Fruit fly (Drosophila melanogaster) whole organism, embryonic: Measurements from ENCODE around the gene CG12096.
A peak's percentile ranks its signal among the peaks of the same experiment; 100 is the strongest.

Experiments used
- Asciz ChIP-seq: fragments of 200-800 bp; sonication (Bioruptor generic); optimal IDR thresholded peaks from 2 replicates; lab custom pipeline; 2017; ENCODE audit warnings: missing biosample characterization, mild to moderate bottlenecking, missing genetic modification characterization, missing genetic modification reagents
- C15 ChIP-seq: fragments of 200-800 bp; sonication (Bioruptor generic); IDR thresholded peaks from 3 replicates; pipeline ENCODE4 v1.3.6; 2022; ENCODE audit warnings: missing biosample characterization, missing genetic modification characterization
- CG10366 ChIP-seq: fragments of 200-800 bp; sonication (Bioruptor generic); IDR thresholded peaks from 2 replicates; pipeline ENCODE4 v1.3.6; 2022; ENCODE audit warnings: missing biosample characterization, missing genetic modification characterization
- CG10431 ChIP-seq: fragments of 200-800 bp; sonication (Bioruptor generic); optimal IDR thresholded peaks from 3 replicates; lab custom pipeline; 2018; ENCODE audit warnings: missing biosample characterization, mild to moderate bottlenecking, missing genetic modification characterization
- CG10565 ChIP-seq: fragments of 200-800 bp; sonication (Bioruptor generic); optimal IDR thresholded peaks from 3 replicates; lab custom pipeline; 2016; ENCODE audit warnings: missing biosample characterization, mild to moderate bottlenecking, missing genetic modification characterization
- CG1233 ChIP-seq: fragments of 200-800 bp; sonication (Bioruptor generic); optimal IDR thresholded peaks from 4 replicates; lab custom pipeline; 2018; ENCODE audit warnings: missing biosample characterization, mild to moderate bottlenecking, missing genetic modification characterization
- CG16813 ChIP-seq: fragments of 200-800 bp; sonication (Bioruptor generic); IDR thresholded peaks from 3 replicates; pipeline ENCODE4 v1.3.6; 2022; ENCODE audit warnings: missing biosample characterization, missing genetic modification characterization; ENCODE audit not compliant: partially characterized antibody
- CG17912 ChIP-seq: fragments of 200-800 bp; sonication (Bioruptor generic); optimal IDR thresholded peaks from 2 replicates; lab custom pipeline; 2018; ENCODE audit warnings: missing biosample characterization, mild to moderate bottlenecking, missing genetic modification characterization
- CG18262 ChIP-seq: fragments of 200-800 bp; optimal IDR thresholded peaks from 3 replicates; lab custom pipeline; 2019; ENCODE audit warnings: missing biosample characterization, mild to moderate bottlenecking, missing genetic modification characterization, moderate library complexity
- CG2199 ChIP-seq: fragments of 200-800 bp; sonication (Bioruptor generic); IDR thresholded peaks from 3 replicates; pipeline ENCODE4 v1.3.6; 2022; ENCODE audit warnings: missing biosample characterization, missing genetic modification characterization
- CG2678 ChIP-seq: fragments of 200-800 bp; sonication (Bioruptor generic); optimal IDR thresholded peaks from 3 replicates; lab custom pipeline; 2019; ENCODE audit warnings: missing biosample characterization, mild to moderate bottlenecking, missing genetic modification characterization, moderate library complexity
- CG30403 ChIP-seq: fragments of 200-800 bp; sonication (Bioruptor generic); optimal IDR thresholded peaks from 3 replicates; lab custom pipeline; 2016; ENCODE audit warnings: missing biosample characterization, missing genetic modification characterization
- CG32767 ChIP-seq: fragments of 200-800 bp; sonication (Bioruptor generic); IDR thresholded peaks from 2 replicates; pipeline ENCODE4 v1.3.6; 2022; ENCODE audit warnings: missing biosample characterization, missing genetic modification characterization
- CG34224 ChIP-seq: fragments of 200-800 bp; sonication (Bioruptor generic); IDR thresholded peaks from 3 replicates; pipeline ENCODE4 v1.3.6; 2022; ENCODE audit warnings: missing biosample characterization, missing genetic modification characterization; ENCODE audit not compliant: partially characterized antibody
- CG7839 ChIP-seq: fragments of 200-800 bp; sonication (Bioruptor generic); optimal IDR thresholded peaks from 3 replicates; lab custom pipeline; 2018; ENCODE audit warnings: missing biosample characterization, mild to moderate bottlenecking, missing genetic modification characterization, moderate library complexity
- CG7987 ChIP-seq: fragments of 200-800 bp; sonication (Bioruptor generic); optimal IDR thresholded peaks from 2 replicates; lab custom pipeline; 2018; ENCODE audit warnings: missing biosample characterization, mild to moderate bottlenecking, missing genetic modification characterization, moderate library complexity
- CG8388 ChIP-seq: fragments of 200-800 bp; sonication (Bioruptor generic); optimal IDR thresholded peaks from 2 replicates; lab custom pipeline; 2019; ENCODE audit warnings: missing biosample characterization, mild to moderate bottlenecking, missing genetic modification characterization, moderate library complexity
- CG9215 ChIP-seq: fragments of 200-800 bp; sonication (Bioruptor generic); IDR thresholded peaks from 2 replicates; pipeline ENCODE4 v1.3.6; 2022; ENCODE audit warnings: missing biosample characterization, missing genetic modification characterization
- CG9932 ChIP-seq: fragments of 200-800 bp; sonication (Bioruptor generic); IDR thresholded peaks from 2 replicates; pipeline ENCODE4 v1.3.6; 2022; ENCODE audit warnings: missing biosample characterization, missing genetic modification characterization
- CHES-1-like ChIP-seq: fragments of 200-800 bp; sonication (Bioruptor generic); optimal IDR thresholded peaks from 2 replicates; lab custom pipeline; 2016; ENCODE audit warnings: missing biosample characterization, missing genetic modification characterization
- Chrac-16 ChIP-seq: fragments of 200-800 bp; sonication (Bioruptor generic); optimal IDR thresholded peaks from 3 replicates; lab custom pipeline; 2016; ENCODE audit warnings: missing biosample characterization, missing genetic modification characterization
- CoRest ChIP-seq: fragments of 200-800 bp; sonication (Bioruptor generic); optimal IDR thresholded peaks from 3 replicates; lab custom pipeline; 2018; ENCODE audit warnings: missing biosample characterization, mild to moderate bottlenecking, missing genetic modification characterization, moderate library complexity
- Dll ChIP-seq: fragments of 200-800 bp; sonication (Bioruptor generic); IDR thresholded peaks from 4 replicates; pipeline ENCODE4 v1.3.6; 2022; ENCODE audit warnings: missing biosample characterization, missing genetic modification characterization; ENCODE audit not compliant: partially characterized antibody
- Dp ChIP-seq: fragments of 200-800 bp; sonication (Bioruptor generic); optimal IDR thresholded peaks from 2 replicates; lab custom pipeline; 2018; ENCODE audit warnings: missing biosample characterization, mild to moderate bottlenecking, missing genetic modification characterization, moderate library complexity
- Dref ChIP-seq: fragments of 200-800 bp; sonication (Bioruptor generic); IDR thresholded peaks from 2 replicates; pipeline ENCODE4 v1.3.6; 2022; ENCODE audit warnings: missing biosample characterization, missing genetic modification characterization
- Drgx ChIP-seq: fragments of 200-800 bp; sonication (Bioruptor generic); IDR thresholded peaks from 2 replicates; pipeline ENCODE4 v1.3.6; 2022; ENCODE audit warnings: missing biosample characterization, missing genetic modification characterization
- Ets65A ChIP-seq: fragments of 200-800 bp; sonication (Bioruptor generic); peaks from one replicate; lab custom pipeline; 2016; ENCODE audit warnings: missing biosample characterization, missing genetic modification characterization
- Fer3 ChIP-seq: fragments of 200-800 bp; sonication (Bioruptor generic); optimal IDR thresholded peaks from 2 replicates; lab custom pipeline; 2018; ENCODE audit warnings: missing biosample characterization, mild to moderate bottlenecking, missing genetic modification characterization, moderate library complexity
- Gug ChIP-seq: fragments of 200-800 bp; sonication (Bioruptor generic); IDR thresholded peaks from 4 replicates; pipeline ENCODE4 v1.3.6; 2022; ENCODE audit warnings: missing biosample characterization, missing genetic modification characterization
- Kr ChIP-seq: fragments of 200-800 bp; sonication (Bioruptor generic); optimal IDR thresholded peaks from 2 replicates; lab custom pipeline; 2017; ENCODE audit warnings: missing biosample characterization, mild to moderate bottlenecking, missing genetic modification characterization
- Nf-YC ChIP-seq: fragments of 200-800 bp; optimal IDR thresholded peaks from 3 replicates; lab custom pipeline; 2019; ENCODE audit warnings: missing biosample characterization, mild to moderate bottlenecking, missing genetic modification characterization, moderate library complexity
- PHDP ChIP-seq: fragments of 200-800 bp; sonication (Bioruptor generic); optimal IDR thresholded peaks from 3 replicates; lab custom pipeline; 2018; ENCODE audit warnings: missing biosample characterization, mild to moderate bottlenecking, missing genetic modification characterization, moderate library complexity
- Rx ChIP-seq: fragments of 200-800 bp; sonication (Bioruptor generic); IDR thresholded peaks from 2 replicates; pipeline ENCODE4 v1.3.6; 2022; ENCODE audit warnings: missing biosample characterization, missing genetic modification characterization
- Stat92E ChIP-seq, 3 experiments: fragments of >200 bp in 2 of 3; fragments of 200-800 bp in 1 of 3; sonication (Bioruptor generic) in 1 of 3; optimal IDR thresholded peaks; 2 replicates each; lab custom pipeline; 2017 to 2019; ENCODE audit warnings: missing biosample characterization in 3 of 3, missing genetic modification characterization in 3 of 3, mild to moderate bottlenecking in 1 of 3, moderate library complexity in 1 of 3
- ab ChIP-seq: fragments of 200-800 bp; sonication (Bioruptor generic); optimal IDR thresholded peaks from 2 replicates; lab custom pipeline; 2016; ENCODE audit warnings: missing biosample characterization, missing genetic modification characterization
- amos ChIP-seq: fragments of 200-800 bp; sonication (Bioruptor generic); IDR thresholded peaks from 2 replicates; pipeline ENCODE4 v1.3.6; 2022; ENCODE audit warnings: missing biosample characterization, missing genetic modification characterization; ENCODE audit not compliant: partially characterized antibody
- aop ChIP-seq: fragments of 200-800 bp; sonication (Bioruptor generic); IDR thresholded peaks from 2 replicates; pipeline ENCODE4 v1.3.6; 2022; ENCODE audit warnings: missing biosample characterization, missing genetic modification characterization
- dan ChIP-seq: fragments of 200-800 bp; sonication (Bioruptor generic); IDR thresholded peaks from 2 replicates; pipeline ENCODE4 v1.3.6; 2022; ENCODE audit warnings: missing biosample characterization, missing genetic modification characterization
- exex ChIP-seq: fragments of 200-800 bp; sonication (Bioruptor generic); optimal IDR thresholded peaks from 4 replicates; lab custom pipeline; 2018; ENCODE audit warnings: missing biosample characterization, mild to moderate bottlenecking, missing genetic modification characterization, moderate library complexity
- jing ChIP-seq: fragments of 200-800 bp; sonication (Bioruptor generic); optimal IDR thresholded peaks from 2 replicates; lab custom pipeline; 2018; ENCODE audit warnings: missing biosample characterization, mild to moderate bottlenecking, missing genetic modification characterization
- klu ChIP-seq: fragments of 200-800 bp; sonication (Bioruptor generic); IDR thresholded peaks from 2 replicates; pipeline ENCODE4 v1.3.6; 2022; ENCODE audit warnings: missing biosample characterization, missing genetic modification characterization
- lmd ChIP-seq: fragments of 200-800 bp; sonication (Bioruptor generic); IDR thresholded peaks from 2 replicates; pipeline ENCODE4 v1.3.6; 2022; ENCODE audit warnings: missing biosample characterization, missing genetic modification characterization
- maf-S ChIP-seq: fragments of 200-800 bp; sonication (Bioruptor generic); optimal IDR thresholded peaks from 2 replicates; lab custom pipeline; 2016; ENCODE audit warnings: missing biosample characterization, missing genetic modification characterization
- mld ChIP-seq: fragments of 200-800 bp; sonication (Bioruptor generic); IDR thresholded peaks from 3 replicates; pipeline ENCODE4 v1.3.6; 2022; ENCODE audit warnings: missing biosample characterization, missing genetic modification characterization; ENCODE audit not compliant: partially characterized antibody
- nom ChIP-seq: fragments of 200-800 bp; sonication (Bioruptor generic); optimal IDR thresholded peaks from 2 replicates; lab custom pipeline; 2017; ENCODE audit warnings: missing biosample characterization, missing genetic modification characterization, mild to moderate bottlenecking, moderate library complexity, missing genetic modification reagents
- ro ChIP-seq: fragments of 200-800 bp; sonication (Bioruptor generic); IDR thresholded peaks from 2 replicates; pipeline ENCODE4 v1.3.6; 2022; ENCODE audit warnings: missing biosample characterization, missing genetic modification characterization
- seq ChIP-seq: fragments of 200-800 bp; sonication (Bioruptor generic); IDR thresholded peaks from 2 replicates; pipeline ENCODE4 v1.3.6; 2022; ENCODE audit warnings: missing biosample characterization, missing genetic modification characterization
- sima ChIP-seq: fragments of 200-800 bp; sonication (Bioruptor generic); optimal IDR thresholded peaks from 2 replicates; lab custom pipeline; 2016; ENCODE audit warnings: missing biosample characterization, missing genetic modification characterization
- stc ChIP-seq: fragments of 200-800 bp; sonication (Bioruptor generic); IDR thresholded peaks from 2 replicates; pipeline ENCODE4 v1.3.6; 2022; ENCODE audit warnings: missing biosample characterization, missing genetic modification characterization
- unpg ChIP-seq: fragments of 200-800 bp; sonication (Bioruptor generic); optimal IDR thresholded peaks from 3 replicates; lab custom pipeline; 2018; ENCODE audit warnings: missing biosample characterization, mild to moderate bottlenecking, missing genetic modification characterization, moderate library complexity
- zfh1 ChIP-seq: fragments of 200-800 bp; sonication (Bioruptor generic); IDR thresholded peaks from 3 replicates; pipeline ENCODE4 v1.3.6; 2022; ENCODE audit warnings: missing biosample characterization, missing genetic modification characterization

CG12096 gene

DNA sequence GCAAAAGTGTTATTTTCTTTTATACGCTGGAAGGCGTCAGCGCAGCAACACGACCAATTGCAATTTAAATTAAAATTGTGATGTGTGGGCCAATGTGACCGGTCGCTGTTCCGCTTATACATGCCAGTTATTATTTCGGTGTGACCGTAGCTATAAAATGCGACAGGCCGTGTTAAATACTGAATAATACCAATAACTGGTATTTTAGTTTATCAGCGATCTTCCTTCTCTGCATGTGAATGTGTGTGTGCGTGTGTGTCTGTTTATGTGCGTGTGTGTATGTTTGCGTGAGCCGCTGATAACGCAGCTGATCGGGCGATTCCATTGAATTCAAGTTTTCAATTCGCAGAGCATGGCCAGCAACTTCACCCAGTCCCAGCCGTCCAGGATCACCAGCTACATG is 30.7 kb upstream of the CG12096 start, which contains the start of the genes CG32638, CG15717 and MFS10 (continued):
- TF ChIP-seq sima (GFP tag; lab: Kevin White, UChicago) (no peak), CG30403 (GFP tag; lab: Kevin White, UChicago) (no peak), Dref (GFP tag; lab: Robert Waterston, UW) (peak; percentile 47), Dll (GFP tag; lab: Robert Waterston, UW) (no peak), CG7839 (peak; percentile 0), jing (GFP tag; lab: Kevin White, UChicago) (no peak), Rx (GFP tag; lab: Robert Waterston, UW) (no peak), maf-S (GFP tag; lab: Kevin White, UChicago) (no peak), CG2678 (tag; lab: Kevin White, UChicago) (no peak), lmd (GFP tag; lab: Robert Waterston, UW) (no peak), ab (GFP tag; lab: Kevin White, UChicago) (no peak), CG18262 (tag; lab: Kevin White, UChicago) (no peak), CG17912 (no peak), dan (no peak), C15 (GFP tag; lab: Robert Waterston, UW) (no peak), CG2199 (GFP tag; lab: Robert Waterston, UW) (no peak), klu (GFP tag; lab: Robert Waterston, UW) (no peak), CG10431 (GFP tag; lab: Kevin White, UChicago) (no peak), stc (GFP tag; lab: Robert Waterston, UW) (no peak), CG1233 (GFP tag; lab: Kevin White, UChicago) (no peak), CG10565 (GFP tag; lab: Kevin White, UChicago) (no peak), Dp (GFP tag; lab: Kevin White, UChicago) (peak; percentile 62), PHDP (tag; lab: Kevin White, UChicago) (no peak), Chrac-16 (GFP tag; lab: Kevin White, UChicago) (no peak), ro (no peak), Drgx (no peak), aop (GFP tag; lab: Robert Waterston, UW) (no peak), zfh1 (GFP tag; lab: Robert Waterston, UW) (peak; percentile 31; the same call in 1 of the 3 replicates), nom (GFP tag; lab: Kevin White, UChicago) (peak; percentile 20), CG9932 (peak; percentile 30; the same call in 1 of the 2 replicates), CG7987 (GFP tag; lab: Kevin White, UChicago) (peak; percentile 38), CG8388 (GFP tag; lab: Kevin White, UChicago) (no peak), CHES-1-like (GFP tag; lab: Kevin White, UChicago) (peak; percentile 46), amos (peak; percentile 52), seq (GFP tag; lab: Robert Waterston, UW) (no peak), exex (tag; lab: Kevin White, UChicago) (peak; percentile 35), Kr (GFP tag; lab: Kevin White, UChicago) (no peak), CG16813 (GFP tag; lab: Robert Waterston, UW) (0 out of 3 replicates have a peak, but pooled peaks have one; percentile 20), Ets65A (GFP tag; lab: Kevin White, UChicago) (peak; percentile 21), unpg (GFP tag; lab: Kevin White, UChicago) (peak; percentile 21), mld (no peak), Nf-YC (tag; lab: Kevin White, UChicago) (peak; percentile 63), CG34224 (no peak; the same call in 2 of the 3 replicates), Stat92E (GFP tag; optimal IDR thresholded peaks at IDR 0.05; lab: Kevin White, UChicago) (peak in 1 of 3 experiments; percentile 64), CG32767 (GFP tag; lab: Robert Waterston, UW) (no peak), CG9215 (GFP tag; lab: Robert Waterston, UW) (no peak), Fer3 (tag; lab: Kevin White, UChicago) (no peak), CG10366 (GFP tag; lab: Robert Waterston, UW) (no peak), CoRest (tag; lab: Kevin White, UChicago) (peak; percentile 19), Asciz (GFP tag; lab: Kevin White, UChicago) (no peak), Gug (GFP tag; lab: Robert Waterston, UW) (no peak)
